Worm (Caenorhabditis elegans) whole organism, late embryonic: ENCODE results near the gene lact-2.

Experiments used
- ama-1 ChIP-seq: fragments of 150-350 bp; optimal IDR thresholded peaks from 2 replicates; lab custom pipeline; 2014
- dmd-4 ChIP-seq: sonication (generic microtip); optimal IDR thresholded peaks from 2 replicates; lab custom pipeline; 2016; ENCODE audit warnings: borderline replicate concordance, missing genetic modification characterization, missing compliant biosample characterization
- ets-4 ChIP-seq: sonication (generic microtip); optimal IDR thresholded peaks from 2 replicates; lab custom pipeline; 2016; ENCODE audit warnings: missing genetic modification characterization, missing compliant biosample characterization
- tbx-2 ChIP-seq: sonication (generic microtip); optimal IDR thresholded peaks from 2 replicates; lab custom pipeline; 2016; ENCODE audit warnings: missing genetic modification characterization, missing compliant biosample characterization

- TF ChIP-seq ets-4: no peak
- no peak for TF ChIP-seq ama-1 (lab: Kevin White, UChicago)
- no peak for TF ChIP-seq tbx-2 (tag; lab: Kevin White, UChicago)
- TF ChIP-seq dmd-4 (tag; lab: Kevin White, UChicago): no peak
Measured at ce11 chrII:10056545-10057038, 38.1 kb upstream of the lact-2 start, which contains the start of gene C18D1.2.
